Fruit fly (Drosophila melanogaster): ENCODE measurements around the gene CG33710.

CG33710 gene

DNA sequence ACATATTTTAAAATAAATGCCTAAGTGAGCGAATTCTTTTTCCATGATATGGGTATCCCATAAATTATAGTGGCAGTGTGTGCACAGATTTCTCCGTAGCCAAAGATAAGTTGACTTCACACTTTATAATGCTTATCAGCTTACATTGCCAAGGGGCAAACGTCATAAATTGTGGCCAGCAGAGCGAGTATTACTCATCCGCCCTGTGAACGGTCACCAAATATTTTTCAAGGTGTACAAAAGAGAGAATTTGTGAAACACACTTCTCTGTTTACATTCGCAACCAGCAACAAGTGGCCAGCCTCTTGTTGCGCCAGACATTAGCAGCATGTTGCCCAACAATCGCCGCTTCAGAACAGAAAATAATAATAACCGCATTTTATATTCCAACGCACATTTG lies 19.7 kb downstream of the CG33710 start (continued):
- TF ChIP-seq CG4360 (GFP tag; IDR thresholded peaks at IDR 0.05): no peak
- TF ChIP-seq sr (GFP tag; IDR thresholded peaks at IDR 0.05): no peak
- TF ChIP-seq CG12769 (tag; optimal IDR thresholded peaks at IDR 0.05): peak; percentile 12
- no peak for TF ChIP-seq CG1832 (GFP tag; optimal IDR thresholded peaks at IDR 0.05)
- peak; percentile 14; the same call in 1 of the 2 replicates for TF ChIP-seq CG31441 (GFP tag; IDR thresholded peaks at IDR 0.05)
- TF ChIP-seq Dref (GFP tag; IDR thresholded peaks at IDR 0.05): no peak
- peak; percentile 25 for TF ChIP-seq CG11723 (GFP tag; optimal IDR thresholded peaks at IDR 0.05)
- TF ChIP-seq stc (GFP tag; IDR thresholded peaks at IDR 0.05): peak; percentile 23; the same call in 1 of the 2 replicates
- 0 out of 2 replicates have a peak, but pooled peaks have one; percentile 24 for TF ChIP-seq Xrp1 (GFP tag; IDR thresholded peaks at IDR 0.05)
- no peak for TF ChIP-seq HLH54F (GFP tag; optimal IDR thresholded peaks at IDR 0.05)
- peak; percentile 77 for TF ChIP-seq sens-2 (GFP tag; IDR thresholded peaks at IDR 0.05)
- TF ChIP-seq CG6765 (GFP tag; optimal IDR thresholded peaks at IDR 0.05): peak; percentile 3
- no peak for TF ChIP-seq ind (GFP tag; optimal IDR thresholded peaks at IDR 0.05)
- TF ChIP-seq lmd (GFP tag; IDR thresholded peaks at IDR 0.05): no peak
- no peak for TF ChIP-seq CoRest (tag; optimal IDR thresholded peaks at IDR 0.05)
- no peak for TF ChIP-seq sisA (GFP tag; IDR thresholded peaks at IDR 0.05)
- peak; percentile 36 for TF ChIP-seq CG4424 (GFP tag; optimal IDR thresholded peaks at IDR 0.05)
- TF ChIP-seq HLH4C (GFP tag; IDR thresholded peaks at IDR 0.05; ENCODE audit: partially characterized antibody): no peak
- TF ChIP-seq CG2875 (GFP tag; optimal IDR thresholded peaks at IDR 0.05): peak; percentile 26
- TF ChIP-seq bigmax (GFP tag; optimal IDR thresholded peaks at IDR 0.05): no peak
- peak; percentile 99 for TF ChIP-seq CG11504 (tag; optimal IDR thresholded peaks at IDR 0.05)
- TF ChIP-seq tgo (GFP tag; IDR thresholded peaks at IDR 0.05): no peak
- TF ChIP-seq repo (GFP tag; optimal IDR thresholded peaks at IDR 0.05): no peak
- TF ChIP-seq pzg (GFP tag; optimal IDR thresholded peaks at IDR 0.05): no peak
- peak; percentile 18 for TF ChIP-seq CTCF (GFP tag; optimal IDR thresholded peaks at IDR 0.05)
- TF ChIP-seq Hey (tag; optimal IDR thresholded peaks at IDR 0.05): peak; percentile 23
- peak; percentile 55 for TF ChIP-seq CG3281 (GFP tag; optimal IDR thresholded peaks at IDR 0.05)
- TF ChIP-seq CG13287 (GFP tag; IDR thresholded peaks at IDR 0.05; ENCODE audit: partially characterized antibody): no peak
- TF ChIP-seq h (optimal IDR thresholded peaks at IDR 0.05): no peak
- no peak for TF ChIP-seq rib (GFP tag; IDR thresholded peaks at IDR 0.05)
- no peak for TF ChIP-seq amos (GFP tag; IDR thresholded peaks at IDR 0.05; ENCODE audit: partially characterized antibody)
- TF ChIP-seq knrl (GFP tag; IDR thresholded peaks at IDR 0.05; ENCODE audit: partially characterized antibody): no peak
- TF ChIP-seq CG15514 (GFP tag; optimal IDR thresholded peaks at IDR 0.05): peak; percentile 48
- no peak for TF ChIP-seq unc-4 (GFP tag; IDR thresholded peaks at IDR 0.05; ENCODE audit: partially characterized antibody)
- TF ChIP-seq org-1 (GFP tag; optimal IDR thresholded peaks at IDR 0.05): no peak
- TF ChIP-seq Side (GFP tag; optimal IDR thresholded peaks at IDR 0.05): peak; percentile 61
- 0 out of 2 replicates have a peak, but pooled peaks have one; percentile 32 for TF ChIP-seq gsb (GFP tag; IDR thresholded peaks at IDR 0.05)
- no peak for TF ChIP-seq Hr3 (GFP tag; optimal IDR thresholded peaks at IDR 0.05)
- no peak for TF ChIP-seq CG1024 (GFP tag; IDR thresholded peaks at IDR 0.05)
- TF ChIP-seq Atf3 (GFP tag; optimal IDR thresholded peaks at IDR 0.05): no peak
- TF ChIP-seq HLH3B (GFP tag; IDR thresholded peaks at IDR 0.05): peak; percentile 41; the same call in 1 of the 2 replicates
- no peak for TF ChIP-seq pho (GFP tag; optimal IDR thresholded peaks at IDR 0.05)
- peak; percentile 15; the same call in 2 of the 3 replicates for TF ChIP-seq so (GFP tag; IDR thresholded peaks at IDR 0.05)
- no peak for TF ChIP-seq CG15601 (tag; optimal IDR thresholded peaks at IDR 0.05)
- no peak for TF ChIP-seq CG31388 (GFP tag; optimal IDR thresholded peaks at IDR 0.05)
- no peak for TF ChIP-seq CkIIα-i1 (GFP tag; IDR thresholded peaks at IDR 0.05)
- TF ChIP-seq Rx (GFP tag; IDR thresholded peaks at IDR 0.05): no peak
- TF ChIP-seq dysf (GFP tag; IDR thresholded peaks at IDR 0.05): peak; percentile 44; the same call in 1 of the 3 replicates
- no peak for TF ChIP-seq lola (GFP tag; optimal IDR thresholded peaks at IDR 0.05)
- no peak for TF ChIP-seq Gsc (GFP tag; IDR thresholded peaks at IDR 0.05)
- no peak for TF ChIP-seq Nf-YB (GFP tag; optimal IDR thresholded peaks at IDR 0.05)
- TF ChIP-seq zf30C (GFP tag; optimal IDR thresholded peaks at IDR 0.05): peak; percentile 70

All from whole organism, embryonic.